Worm (Caenorhabditis elegans) whole organism, early embryonic: ENCODE data around the gene nhr-283.
"Not testable (repeated sequence)": the region's sequence is repeated elsewhere in the genome, so short reads cannot be mapped to it uniquely, and the experiment has no call there.

Experiments
- ama-1 ChIP-seq: fragments of 150-350 bp; optimal IDR thresholded peaks from 2 replicates; lab custom pipeline; 2014
- tbx-11 ChIP-seq: fragments of 200-800 bp; sonication (Bioruptor generic); IDR thresholded peaks from 2 replicates; pipeline ENCODE4 v1.3.6; 2022; ENCODE audit warnings: missing genetic modification characterization, missing compliant biosample characterization

DNA sequence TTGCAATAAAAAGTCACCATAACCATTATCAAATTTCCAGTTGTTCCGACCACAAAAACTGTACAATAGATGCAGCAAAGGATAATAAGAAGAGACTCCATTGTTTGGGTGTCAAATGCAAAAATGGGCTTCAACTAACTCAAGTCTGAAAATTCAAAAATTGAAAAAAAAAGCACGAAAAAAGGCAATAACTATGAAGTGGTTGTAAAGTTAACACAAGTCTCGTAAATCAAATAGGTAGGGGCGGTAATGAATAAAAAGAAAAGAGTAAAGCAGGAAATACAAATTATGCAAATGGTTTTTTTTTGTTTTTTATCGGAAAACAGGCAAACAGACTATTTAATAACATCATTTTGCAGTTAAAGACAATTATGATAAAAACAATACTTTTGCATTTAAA lies 30.9 kb upstream of the nhr-283 start, which contains the start of gene srsx-38:
- not testable (repeated sequence) for TF ChIP-seq tbx-11 (GFP tag; lab: Robert Waterston, UW); ama-1 (lab: Kevin White, UChicago)
